Worm (Caenorhabditis elegans) whole organism, L2 larva: ENCODE data around the gene Y54G2A.76.

ENCODE experiments used
- C34F6.9 ChIP-seq: fragments of 150-350 bp; optimal IDR thresholded peaks from 2 replicates; lab custom pipeline; 2014; ENCODE audit warnings: missing biosample characterization, missing genetic modification characterization
- R02D3.7 ChIP-seq: fragments of 150-350 bp; optimal IDR thresholded peaks from 2 replicates; lab custom pipeline; 2014; ENCODE audit warnings: missing biosample characterization, missing genetic modification characterization
- Y55F3AM.14 ChIP-seq: fragments of 200-800 bp; sonication (Bioruptor generic); optimal IDR thresholded peaks from 2 replicates; lab custom pipeline; 2018; ENCODE audit warnings: mild to moderate bottlenecking, missing genetic modification characterization, missing compliant biosample characterization
- ZK546.5 ChIP-seq: sonication (generic microtip); optimal IDR thresholded peaks from 2 replicates; lab custom pipeline; 2017; ENCODE audit warnings: missing biosample characterization, missing genetic modification characterization
- aly-2 ChIP-seq: fragments of 150-350 bp; optimal IDR thresholded peaks from 2 replicates; lab custom pipeline; 2014; ENCODE audit warnings: missing biosample characterization, missing genetic modification characterization
- blmp-1 ChIP-seq: sonication (generic microtip); optimal IDR thresholded peaks from 2 replicates; lab custom pipeline; 2017; ENCODE audit warnings: missing genetic modification characterization, mild to moderate bottlenecking, missing compliant biosample characterization, antibody characterized with exemption, moderate library complexity; ENCODE audit not compliant: insufficient read depth
- ceh-16 ChIP-seq: fragments of 150-350 bp; optimal IDR thresholded peaks from 2 replicates; lab custom pipeline; 2014; ENCODE audit warnings: missing biosample characterization, missing genetic modification characterization
- ceh-82 ChIP-seq: fragments of 150-350 bp; optimal IDR thresholded peaks from 2 replicates; lab custom pipeline; 2014; ENCODE audit warnings: missing biosample characterization, missing genetic modification characterization
- crh-2 ChIP-seq: sonication (generic microtip); optimal IDR thresholded peaks from 2 replicates; lab custom pipeline; 2017; ENCODE audit warnings: missing biosample characterization, missing genetic modification characterization
- elt-3 ChIP-seq: sonication (generic microtip); optimal IDR thresholded peaks from 2 replicates; lab custom pipeline; 2017; ENCODE audit warnings: missing biosample characterization, missing genetic modification characterization
- fos-1 ChIP-seq: fragments of 150-350 bp; optimal IDR thresholded peaks from 2 replicates; lab custom pipeline; 2014; ENCODE audit warnings: missing biosample characterization, missing genetic modification characterization
- lin-11 ChIP-seq: fragments of 150-350 bp; sonication (generic microtip); optimal IDR thresholded peaks from 2 replicates; lab custom pipeline; 2014; ENCODE audit warnings: missing biosample characterization, missing genetic modification characterization, inconsistent platforms, mixed read lengths
- lin-13 ChIP-seq: fragments of 150-350 bp; optimal IDR thresholded peaks from 2 replicates; lab custom pipeline; 2014; ENCODE audit warnings: missing biosample characterization, missing genetic modification reagents, missing genetic modification characterization
- lin-39 ChIP-seq: fragments of 150-350 bp; optimal IDR thresholded peaks from 2 replicates; lab custom pipeline; 2014; ENCODE audit warnings: missing biosample characterization, missing genetic modification reagents, missing genetic modification characterization
- lsy-2 ChIP-seq, 2 experiments: fragments of 150-350 bp in 1 of 2; sonication (generic microtip) in 1 of 2; optimal IDR thresholded peaks; 2 replicates each; lab custom pipeline; 2014 to 2017; ENCODE audit warnings: missing biosample characterization in 2 of 2, missing genetic modification characterization in 2 of 2
- mab-5 ChIP-seq: fragments of 150-350 bp; optimal IDR thresholded peaks from 2 replicates; lab custom pipeline; 2014; ENCODE audit warnings: missing biosample characterization, missing genetic modification characterization
- mdl-1 ChIP-seq, 2 experiments: fragments of 150-350 bp in 1 of 2; sonication (generic microtip) in 1 of 2; optimal IDR thresholded peaks; 2 replicates each; lab custom pipeline; 2017; ENCODE audit warnings: missing biosample characterization in 2 of 2, missing genetic modification characterization in 2 of 2
- nhr-11 ChIP-seq: fragments of 150-350 bp; optimal IDR thresholded peaks from 2 replicates; lab custom pipeline; 2014; ENCODE audit warnings: missing biosample characterization, missing genetic modification characterization
- nhr-12 ChIP-seq: fragments of 150-350 bp; optimal IDR thresholded peaks from 2 replicates; lab custom pipeline; 2014; ENCODE audit warnings: missing biosample characterization, missing genetic modification characterization
- nhr-129 ChIP-seq: fragments of 150-350 bp; optimal IDR thresholded peaks from 2 replicates; lab custom pipeline; 2014; ENCODE audit warnings: missing biosample characterization, missing genetic modification characterization
- nhr-21 ChIP-seq: fragments of 150-350 bp; optimal IDR thresholded peaks from 2 replicates; lab custom pipeline; 2014; ENCODE audit warnings: missing biosample characterization, missing genetic modification characterization
- nhr-23 ChIP-seq: fragments of 150-350 bp; optimal IDR thresholded peaks from 2 replicates; lab custom pipeline; 2014; ENCODE audit warnings: missing biosample characterization, missing genetic modification reagents, missing genetic modification characterization
- nhr-237 ChIP-seq: fragments of 150-350 bp; optimal IDR thresholded peaks from 2 replicates; lab custom pipeline; 2014; ENCODE audit warnings: missing biosample characterization, missing genetic modification characterization
- nhr-25 ChIP-seq: fragments of 150-350 bp; sonication (generic microtip); optimal IDR thresholded peaks from 3 replicates; lab custom pipeline; 2014; ENCODE audit warnings: missing biosample characterization, missing genetic modification characterization
- nhr-6 ChIP-seq: fragments of 150-350 bp; optimal IDR thresholded peaks from 2 replicates; lab custom pipeline; 2014; ENCODE audit warnings: missing biosample characterization, missing genetic modification characterization
- nhr-77 ChIP-seq: fragments of 150-350 bp; optimal IDR thresholded peaks from 2 replicates; lab custom pipeline; 2014; ENCODE audit warnings: missing biosample characterization, missing genetic modification characterization
- peb-1 ChIP-seq: fragments of 150-350 bp; optimal IDR thresholded peaks from 2 replicates; lab custom pipeline; 2014; ENCODE audit warnings: missing biosample characterization, missing genetic modification characterization
- sma-3 ChIP-seq: sonication (generic microtip); optimal IDR thresholded peaks from 2 replicates; lab custom pipeline; 2016; ENCODE audit warnings: missing genetic modification reagents, missing genetic modification characterization, missing compliant biosample characterization
- sma-9 ChIP-seq, 2 experiments: fragments of 150-350 bp in 1 of 2; sonication (generic microtip) in 1 of 2; optimal IDR thresholded peaks; 2 replicates each; lab custom pipeline; 2014 to 2016; ENCODE audit warnings: missing genetic modification characterization in 2 of 2, mild to moderate bottlenecking in 1 of 2, missing biosample characterization in 1 of 2, missing compliant biosample characterization in 1 of 2, missing genetic modification reagents in 1 of 2, moderate library complexity in 1 of 2
- snpc-4 ChIP-seq: fragments of 150-350 bp; optimal IDR thresholded peaks from 2 replicates; lab custom pipeline; 2014; ENCODE audit warnings: missing biosample characterization, missing genetic modification characterization
- unc-39 ChIP-seq: fragments of 150-350 bp; optimal IDR thresholded peaks from 2 replicates; lab custom pipeline; 2014; ENCODE audit warnings: missing biosample characterization, missing genetic modification characterization
- unc-55 ChIP-seq: fragments of 150-350 bp; sonication (generic microtip); optimal IDR thresholded peaks from 3 replicates; lab custom pipeline; 2014; ENCODE audit warnings: missing biosample characterization, missing genetic modification reagents, missing genetic modification characterization
- unc-62 ChIP-seq: fragments of 150-350 bp; optimal IDR thresholded peaks from 2 replicates; lab custom pipeline; 2014; ENCODE audit warnings: missing biosample characterization, missing genetic modification reagents, missing genetic modification characterization
- zag-1 ChIP-seq: fragments of 150-350 bp; optimal IDR thresholded peaks from 2 replicates; lab custom pipeline; 2014; ENCODE audit warnings: missing biosample characterization, missing genetic modification characterization
- ztf-1 ChIP-seq: fragments of 200-800 bp; sonication (Bioruptor generic); conservative IDR thresholded peaks from 2 replicates; pipeline ENCODE4 v1.3.6; 2022; ENCODE audit warnings: missing genetic modification characterization, missing compliant biosample characterization

The Y54G2A.76 gene

ce11 chrIV:2805525-2805924, 3.7 kb upstream of the Y54G2A.76 start, which contains the start of gene Y54G2A.45 (continued):
- TF ChIP-seq lin-39 (no peak), nhr-12 (no peak)

ce11 chrIV:2808154-2808553, 1.1 kb upstream of the Y54G2A.76 start:
- TF ChIP-seq ceh-16 (tag; lab: Kevin White, UChicago) (no peak), blmp-1 (tag; lab: Kevin White, UChicago) (no peak), peb-1 (tag; lab: Kevin White, UChicago) (no peak), mab-5 (no peak), nhr-12 (no peak), zag-1 (no peak), sma-9 (GFP tag; optimal IDR thresholded peaks at IDR 0.05; lab: Kevin White, UChicago) (no peak), sma-9 (tag; optimal IDR thresholded peaks at IDR 0.05; lab: Kevin White, UChicago) (no peak), nhr-21 (no peak), ZK546.5 (tag; lab: Kevin White, UChicago) (no peak), unc-62 (GFP tag; lab: Kevin White, UChicago) (no peak), sma-3 (no peak), lin-13 (GFP tag; lab: Kevin White, UChicago) (no peak)

ce11 chrIV:2817038-2817437, 7.8 kb downstream of the Y54G2A.76 start:
- TF ChIP-seq lsy-2 (tag; optimal IDR thresholded peaks at IDR 0.05; lab: Kevin White, UChicago) (no peak), blmp-1 (tag; lab: Kevin White, UChicago) (no peak), sma-9 (GFP tag; optimal IDR thresholded peaks at IDR 0.05; lab: Kevin White, UChicago) (no peak), sma-9 (tag; optimal IDR thresholded peaks at IDR 0.05; lab: Kevin White, UChicago) (no peak), mdl-1 (tag; optimal IDR thresholded peaks at IDR 0.05; lab: Kevin White, UChicago) (no peak), crh-2 (tag; lab: Kevin White, UChicago) (no peak), Y55F3AM.14 (GFP tag; lab: Kevin White, UChicago) (no peak), lin-13 (GFP tag; lab: Kevin White, UChicago) (no peak), nhr-11 (tag; lab: Kevin White, UChicago) (no peak), ztf-1 (GFP tag; lab: Robert Waterston, UW) (no peak), nhr-77 (tag; lab: Kevin White, UChicago) (no peak), aly-2 (tag; lab: Kevin White, UChicago) (no peak), nhr-129 (tag; lab: Kevin White, UChicago) (no peak), nhr-6 (tag; lab: Kevin White, UChicago) (no peak), nhr-12 (no peak), ceh-16 (tag; lab: Kevin White, UChicago) (no peak), ceh-82 (tag; lab: Kevin White, UChicago) (no peak), C34F6.9 (tag; lab: Kevin White, UChicago) (no peak), lin-11 (tag; lab: Kevin White, UChicago) (no peak), nhr-21 (no peak)

ce11 chrIV:2819633-2820032, 10.4 kb downstream of the Y54G2A.76 start, which contains the start of gene Y54G2A.13:
Gene Y54G2A.13 (minus strand): TSS chrIV:2819733.
- TF ChIP-seq nhr-23 (tag; lab: Kevin White, UChicago) (no peak), zag-1 (no peak), nhr-237 (tag; lab: Kevin White, UChicago) (no peak), unc-55 (GFP tag; lab: Kevin White, UChicago) (no peak), unc-39 (tag; lab: Kevin White, UChicago) (no peak), fos-1 (tag; lab: Kevin White, UChicago) (no peak), R02D3.7 (tag; lab: Kevin White, UChicago) (no peak)
- TF ChIP-seq, all 48 proteins: peak for 0

- TF ChIP-seq ceh-16 (tag; lab: Kevin White, UChicago): no peak
- no peak for TF ChIP-seq unc-39 (tag; lab: Kevin White, UChicago)
- TF ChIP-seq nhr-237 (tag; lab: Kevin White, UChicago): no peak
- TF ChIP-seq nhr-77 (tag; lab: Kevin White, UChicago): no peak
- TF ChIP-seq ZK546.5 (tag; lab: Kevin White, UChicago): no peak
- no peak for TF ChIP-seq snpc-4 (tag; lab: Kevin White, UChicago)
- no peak for TF ChIP-seq lin-11 (tag; lab: Kevin White, UChicago)
- TF ChIP-seq aly-2 (tag; lab: Kevin White, UChicago): no peak
- TF ChIP-seq lin-13 (GFP tag; lab: Kevin White, UChicago): no peak
- TF ChIP-seq fos-1 (tag; lab: Kevin White, UChicago): no peak
- no peak for TF ChIP-seq elt-3 (tag; lab: Kevin White, UChicago)
- TF ChIP-seq nhr-25 (tag; lab: Kevin White, UChicago): no peak
Measured at ce11 chrIV:2820408-2820807, 11.2 kb downstream of the Y54G2A.76 start, which contains the start of gene Y54G2A.37. Gene Y54G2A.37 (plus strand): TSS chrIV:2820708.
